Worm (Caenorhabditis elegans): ENCODE measurements around the gene txt-8.
"Not testable (repeated sequence)": the region's sequence is repeated elsewhere in the genome, so short reads cannot be mapped to it uniquely, and the experiment has no call there.

txt-8 gene

DNA sequence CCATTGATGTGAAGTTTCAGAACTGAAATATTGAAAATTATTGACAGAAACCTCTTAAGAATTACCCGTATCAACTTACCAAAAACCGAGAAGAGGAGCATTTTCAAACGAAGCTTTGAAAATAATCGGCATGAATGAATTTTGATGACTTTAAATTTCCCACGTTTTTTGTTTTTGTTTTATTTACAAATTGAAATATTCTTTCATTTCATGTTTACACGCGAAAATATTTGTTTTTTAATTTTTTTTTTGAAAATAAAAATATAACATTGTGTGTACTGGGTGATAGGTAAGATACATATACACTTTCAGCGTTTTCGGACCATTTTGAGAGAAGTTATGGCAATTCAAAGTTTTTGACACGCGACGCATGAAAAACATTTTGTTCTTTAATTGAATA is 18.5 kb upstream of the txt-8 start, which contains the start of gene Y51A2B.9:
Y51A2B.9 (minus strand) TSS at position 101 of the 400 bp plus-strand sequence.
- TF ChIP-seq unc-86 (tag; optimal IDR thresholded peaks at IDR 0.05) (no peak), pax-3 (tag; optimal IDR thresholded peaks at IDR 0.05) (no peak), nhr-11 (tag; optimal IDR thresholded peaks at IDR 0.05) (no peak), ceh-8 (GFP tag; optimal IDR thresholded peaks at IDR 0.05) (no peak), lin-15B (tag; optimal IDR thresholded peaks at IDR 0.05) (no peak), elt-2 (tag; optimal IDR thresholded peaks at IDR 0.05) (no peak), fos-1 (tag; optimal IDR thresholded peaks at IDR 0.05) (no peak), ets-5 (GFP tag; IDR thresholded peaks at IDR 0.05) (no peak), fkh-10 (GFP tag; optimal IDR thresholded peaks at IDR 0.05) (no peak), nhr-20 (tag; optimal IDR thresholded peaks at IDR 0.05) (no peak), mef-2 (tag; optimal IDR thresholded peaks at IDR 0.05) (no peak), xbp-1 (tag; optimal IDR thresholded peaks at IDR 0.05) (no peak), tbx-2 (tag; optimal IDR thresholded peaks at IDR 0.05) (no peak), C04F5.9 (tag; optimal IDR thresholded peaks at IDR 0.05) (no peak), C16A3.4 (tag; optimal IDR thresholded peaks at IDR 0.05) (no peak)

DNA sequence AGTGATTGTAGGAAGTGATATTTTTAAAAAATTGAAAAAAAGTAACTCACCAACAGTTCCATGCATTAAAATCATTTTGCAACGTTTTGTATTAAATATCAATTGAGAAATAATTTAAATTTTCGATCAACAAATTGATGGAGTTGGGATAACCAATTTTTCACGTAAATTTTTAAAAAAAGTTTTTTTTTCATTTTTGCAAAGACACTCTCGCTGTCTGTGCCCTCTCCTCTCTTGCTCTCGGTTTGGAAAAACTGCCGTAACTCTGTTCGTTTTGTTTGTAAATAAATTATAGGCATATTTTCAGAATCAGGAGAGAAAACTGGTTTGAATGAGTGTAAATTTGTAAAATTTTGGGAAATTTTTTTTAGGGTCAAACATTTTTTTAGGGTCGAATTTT is 16.3 kb upstream of the txt-8 start, which contains the start of gene Y51A2B.16:
Y51A2B.16 (minus strand) TSS at position 101 of the 400 bp plus-strand sequence.
- TF ChIP-seq sup-37 (GFP tag; optimal IDR thresholded peaks at IDR 0.05) = no peak
- TF ChIP-seq efl-1 (optimal IDR thresholded peaks at IDR 0.05) = no peak
- TF ChIP-seq efl-1 (GFP tag; optimal IDR thresholded peaks at IDR 0.05 in 1 of 2) = peak in 1 of 2 experiments; percentile 6
- TF ChIP-seq dsc-1 (tag; optimal IDR thresholded peaks at IDR 0.05) = no peak

DNA sequence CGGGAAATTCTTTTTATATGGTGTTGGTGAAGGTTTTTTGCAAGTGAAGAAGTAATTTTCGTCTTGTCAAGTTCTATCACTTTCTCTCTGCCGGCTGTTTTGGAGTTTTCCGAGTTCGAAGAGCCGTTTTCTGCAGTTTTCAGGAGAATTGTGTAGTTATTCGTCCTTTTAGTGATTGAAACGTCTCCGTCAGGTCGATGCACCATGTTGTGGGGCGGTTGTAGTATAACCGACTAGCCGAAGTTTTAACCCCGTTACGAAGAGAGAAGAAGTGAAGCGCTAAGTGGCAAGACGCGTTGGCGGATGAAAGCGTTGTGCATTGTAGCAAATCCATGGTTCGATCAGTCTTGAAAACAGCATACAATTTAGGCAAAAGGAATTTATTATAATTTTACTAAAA is 11.4 kb upstream of the txt-8 start:
- TF ChIP-seq efl-1 (optimal IDR thresholded peaks at IDR 0.05) = no peak
- peak in 1 of 2 experiments; percentile 90 for TF ChIP-seq efl-1 (GFP tag; optimal IDR thresholded peaks at IDR 0.05 in 1 of 2)
- TF ChIP-seq skn-1 (tag; optimal IDR thresholded peaks at IDR 0.05) = no peak
- no peak for TF ChIP-seq snpc-4 (tag; optimal IDR thresholded peaks at IDR 0.05)
- TF ChIP-seq rnt-1 (tag; optimal IDR thresholded peaks at IDR 0.05) = no peak
- TF ChIP-seq tlp-1 (tag; optimal IDR thresholded peaks at IDR 0.05) = no peak
- no peak for TF ChIP-seq elt-3 (tag; optimal IDR thresholded peaks at IDR 0.05)
- no peak for TF ChIP-seq ama-1 (optimal IDR thresholded peaks at IDR 0.05)

DNA sequence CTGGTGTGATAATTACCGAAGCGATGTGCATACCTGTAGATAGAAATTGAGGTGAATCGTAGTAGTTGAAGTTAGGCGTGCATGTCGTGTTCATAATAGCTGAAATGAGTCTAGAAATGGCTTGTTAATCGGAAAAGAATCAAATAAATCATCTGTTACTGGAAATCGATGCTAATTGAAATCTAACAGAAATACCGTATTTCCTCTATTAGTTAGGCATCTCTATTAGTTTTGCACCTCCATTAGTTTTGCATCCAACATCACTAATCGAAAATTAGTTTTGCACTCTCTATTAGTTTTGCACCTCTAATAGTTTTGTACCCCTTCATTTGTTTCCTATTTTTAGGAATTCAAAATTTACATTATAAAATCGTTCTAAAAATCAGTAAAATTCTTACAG is 9.4 kb upstream of the txt-8 start, which contains the start of gene srh-209:
srh-209 (minus strand) TSS at position 101 of the 400 bp plus-strand sequence.
- TF ChIP-seq zag-1, tbx-2, lsy-2 (tag; optimal IDR thresholded peaks at IDR 0.05): not testable (repeated sequence)

DNA sequence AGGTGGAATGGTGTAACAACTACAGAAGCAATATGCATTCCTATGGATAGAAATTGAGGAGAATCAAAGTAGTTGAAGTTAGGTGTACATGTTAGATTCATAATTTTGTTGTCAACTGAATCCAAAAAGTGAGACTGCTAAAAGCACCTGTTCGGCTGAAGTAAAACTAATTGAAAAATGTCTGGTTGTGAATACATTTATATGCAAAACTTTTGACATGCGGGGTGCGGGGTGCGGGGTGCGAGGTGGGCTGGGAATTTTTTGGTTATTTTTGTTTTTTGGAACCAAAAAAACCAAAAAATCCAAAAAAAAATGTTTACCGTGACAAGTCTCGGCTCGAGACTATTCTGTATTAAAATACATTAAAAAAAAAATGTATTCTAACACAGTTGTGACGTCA is 4.0 kb upstream of the txt-8 start, which contains the start of gene srh-207:
srh-207 (minus strand) TSS at position 101 of the 400 bp plus-strand sequence.
- TF ChIP-seq ceh-88 (GFP tag; IDR thresholded peaks at IDR 0.05) (no peak), elt-2 (tag; optimal IDR thresholded peaks at IDR 0.05) (no peak), F16B12.6 (tag; optimal IDR thresholded peaks at IDR 0.05) (no peak), dpl-1 (GFP tag; optimal IDR thresholded peaks at IDR 0.05) (no peak), snu-23 (GFP tag; optimal IDR thresholded peaks at IDR 0.05) (no peak), pag-3 (tag; optimal IDR thresholded peaks at IDR 0.05; ENCODE audit: borderline replicate concordance, insufficient read depth) (no peak), fos-1 (tag; optimal IDR thresholded peaks at IDR 0.05) (no peak), Y116A8C.19 (tag; optimal IDR thresholded peaks at IDR 0.05; ENCODE audit: borderline replicate concordance) (no peak)

DNA sequence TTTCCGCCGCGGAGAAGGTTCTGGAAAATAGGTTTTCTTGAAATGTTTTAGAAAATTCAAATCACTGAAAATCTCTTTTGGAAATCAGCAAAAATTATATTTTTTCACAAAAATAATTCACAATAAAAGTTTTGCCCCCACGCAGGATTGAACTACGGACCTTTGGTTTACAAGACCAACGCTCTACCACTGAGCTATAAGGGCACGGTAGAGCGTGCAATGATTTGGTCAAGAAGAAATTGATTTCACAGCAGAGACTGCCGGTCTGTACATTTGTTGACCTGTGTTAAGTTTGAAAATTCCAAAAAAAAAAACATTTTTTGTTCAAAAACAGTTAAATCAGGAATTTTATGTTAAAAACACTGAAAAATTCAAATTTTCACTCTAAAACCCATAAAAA is 1.8 kb upstream of the txt-8 start:
- no peak for TF ChIP-seq pax-3 (tag; optimal IDR thresholded peaks at IDR 0.05)
- no peak for TF ChIP-seq nhr-85 (tag)
- no peak for TF ChIP-seq fkh-4 (tag; optimal IDR thresholded peaks at IDR 0.05; ENCODE audit: borderline replicate concordance)
- TF ChIP-seq hlh-4 (tag; optimal IDR thresholded peaks at IDR 0.05) = no peak
- no peak for TF ChIP-seq hpl-2 (GFP tag; optimal IDR thresholded peaks at IDR 0.05)
- no peak for TF ChIP-seq mef-2 (tag; optimal IDR thresholded peaks at IDR 0.05)
- TF ChIP-seq efl-3 (GFP tag; optimal IDR thresholded peaks at IDR 0.05) = no peak
- no peak for TF ChIP-seq ces-1 (GFP tag; optimal IDR thresholded peaks at IDR 0.05)
- no peak for TF ChIP-seq fkh-8 (tag; optimal IDR thresholded peaks at IDR 0.05)
- no peak for TF ChIP-seq tlp-1 (tag; optimal IDR thresholded peaks at IDR 0.05)
- no peak for TF ChIP-seq elt-2 (tag; optimal IDR thresholded peaks at IDR 0.05)
- no peak for TF ChIP-seq fos-1 (tag; optimal IDR thresholded peaks at IDR 0.05)
- TF ChIP-seq efl-1 (optimal IDR thresholded peaks at IDR 0.05) = no peak
- TF ChIP-seq efl-1 (GFP tag; optimal IDR thresholded peaks at IDR 0.05 in 1 of 2) = peak in 1 of 2 experiments; percentile 23
- no peak for TF ChIP-seq ceh-63 (GFP tag; optimal IDR thresholded peaks at IDR 0.05)
- peak in 1 of 2 experiments; percentile 2 for TF ChIP-seq lin-35 (GFP tag; optimal IDR thresholded peaks at IDR 0.05)
- no peak for TF ChIP-seq mab-9 (GFP tag; IDR thresholded peaks at IDR 0.05)
